Fruit fly (Drosophila melanogaster): ENCODE results near the gene disco-r.

The disco-r gene

dm6 chrX:16102338-16103218, 46.2 kb downstream of the disco-r start (continued):
- TF ChIP-seq lmd (GFP tag; IDR thresholded peaks at IDR 0.05) (no peak; the same call in 1 of the 2 replicates), Nf-YC (tag; optimal IDR thresholded peaks at IDR 0.05) (no peak), CG6254 (GFP tag; optimal IDR thresholded peaks at IDR 0.05) (no peak), Eip74EF (GFP tag; optimal IDR thresholded peaks at IDR 0.05) (no peak), slbo (GFP tag; IDR thresholded peaks at IDR 0.05) (peak; percentile 63), dm (GFP tag; optimal IDR thresholded peaks at IDR 0.05) (no peak), odd (GFP tag; optimal IDR thresholded peaks at IDR 0.05) (no peak), Bgb (GFP tag; IDR thresholded peaks at IDR 0.05; ENCODE audit: partially characterized antibody) (no peak), CG17359 (tag; optimal IDR thresholded peaks at IDR 0.05) (no peak), CG14014 (GFP tag; IDR thresholded peaks at IDR 0.05) (peak; percentile 45; the same call in 1 of the 2 replicates), CG16779 (GFP tag; IDR thresholded peaks at IDR 0.05) (no peak), crp (GFP tag; optimal IDR thresholded peaks at IDR 0.05) (no peak), maf-S (GFP tag; optimal IDR thresholded peaks at IDR 0.05) (no peak), CG12155 (GFP tag; optimal IDR thresholded peaks at IDR 0.05) (peak; percentile 24), CG6791 (GFP tag; IDR thresholded peaks at IDR 0.05; ENCODE audit: partially characterized antibody) (no peak), CG16815 (GFP tag; optimal IDR thresholded peaks at IDR 0.05) (no peak), Dref (GFP tag; IDR thresholded peaks at IDR 0.05) (no peak), CG11085 (GFP tag; IDR thresholded peaks at IDR 0.05) (no peak), Tbp (GFP tag; optimal IDR thresholded peaks at IDR 0.05) (no peak), lilli (GFP tag; optimal IDR thresholded peaks at IDR 0.05) (peak; percentile 56), D19B (GFP tag; optimal IDR thresholded peaks at IDR 0.05) (peak; percentile 69), Atf3 (GFP tag; optimal IDR thresholded peaks at IDR 0.05) (no peak), Ets65A (GFP tag) (peak; percentile 49), Sox100B (GFP tag; optimal IDR thresholded peaks at IDR 0.05) (no peak), fu2 (GFP tag; optimal IDR thresholded peaks at IDR 0.05) (peak; percentile 4), CrebB (tag; optimal IDR thresholded peaks at IDR 0.05) (no peak), NK7.1 (GFP tag; optimal IDR thresholded peaks at IDR 0.05) (no peak), CG8388 (GFP tag; optimal IDR thresholded peaks at IDR 0.05) (no peak), bowl (GFP tag; IDR thresholded peaks at IDR 0.05) (no peak), CG31388 (GFP tag; optimal IDR thresholded peaks at IDR 0.05) (no peak), nau (GFP tag; optimal IDR thresholded peaks at IDR 0.05) (no peak), CG30403 (GFP tag; optimal IDR thresholded peaks at IDR 0.05) (peak; percentile 20), klu (GFP tag; IDR thresholded peaks at IDR 0.05) (no peak), pita (GFP tag; optimal IDR thresholded peaks at IDR 0.05) (no peak), MBD-R2 (GFP tag; IDR thresholded peaks at IDR 0.05) (no peak), sim (GFP tag; IDR thresholded peaks at IDR 0.05) (no peak), zfh1 (GFP tag; IDR thresholded peaks at IDR 0.05) (no peak), fd102C (GFP tag; optimal IDR thresholded peaks at IDR 0.05) (no peak), CG12942 (GFP tag; optimal IDR thresholded peaks at IDR 0.05) (no peak), CG4820 (GFP tag; optimal IDR thresholded peaks at IDR 0.05) (no peak), Camta (GFP tag; optimal IDR thresholded peaks at IDR 0.05) (no peak), CG8765 (GFP tag; IDR thresholded peaks at IDR 0.05) (no peak), vvl (GFP tag; IDR thresholded peaks at IDR 0.05) (0 out of 2 replicates have a peak, but pooled peaks have one; percentile 13), NC2β (GFP tag; optimal IDR thresholded peaks at IDR 0.05) (no peak), Hmx (GFP tag; optimal IDR thresholded peaks at IDR 0.05) (peak; percentile 15), Atf6 (GFP tag; IDR thresholded peaks at IDR 0.05) (0 out of 2 replicates have a peak, but pooled peaks have one; percentile 25), CTCF (GFP tag; optimal IDR thresholded peaks at IDR 0.05) (no peak), CG4707 (GFP tag; optimal IDR thresholded peaks at IDR 0.05) (no peak), dan (GFP tag; IDR thresholded peaks at IDR 0.05) (no peak), CG11398 (GFP tag; optimal IDR thresholded peaks at IDR 0.05) (no peak), CG7839 (tag; optimal IDR thresholded peaks at IDR 0.05) (peak; percentile 56)

Data from whole organism, embryonic.